ENCODE assay signal across 1 fruit fly cellular context in genomic region chr2L:223351-223750, dm6.
TF ChIP-seq lines count a peak whose summit lies in the region.

No protein-coding gene starts in this region.

TF ChIP-seq in whole organism, embryonic, 481 proteins besides CTCF, POLR2A, EP300 and RAD21 (continued from another document and continues in another):
- TF ChIP-seq Ravus (GFP tag; IDR thresholded peaks at IDR 0.05; lab: Robert Waterston, UW): peak; percentile 67
- peak; percentile 89 for TF ChIP-seq wor (GFP tag; IDR thresholded peaks at IDR 0.05; lab: Robert Waterston, UW)
- TF ChIP-seq jigr1 (GFP tag; IDR thresholded peaks at IDR 0.05; lab: Robert Waterston, UW): 0 out of 3 replicates have a peak, but pooled peaks have one; percentile 20
- peak; percentile 67 for TF ChIP-seq pnt (GFP tag; optimal IDR thresholded peaks at IDR 0.05; lab: Kevin White, UChicago)
- TF ChIP-seq tll (GFP tag; optimal IDR thresholded peaks at IDR 0.05; lab: Kevin White, UChicago): peak in 1 of 2 experiments; percentile 42
- TF ChIP-seq hb (GFP tag; IDR thresholded peaks at IDR 0.05; lab: Robert Waterston, UW; ENCODE audit: partially characterized antibody): no peak
- TF ChIP-seq CG2116 (GFP tag; optimal IDR thresholded peaks at IDR 0.05; lab: Kevin White, UChicago): peak; percentile 53
- peak; percentile 80 for TF ChIP-seq eyg (GFP tag; optimal IDR thresholded peaks at IDR 0.05; lab: Kevin White, UChicago)
- TF ChIP-seq CG17568 (GFP tag; optimal IDR thresholded peaks at IDR 0.05; lab: Kevin White, UChicago): peak; percentile 76
- TF ChIP-seq CG17186 (GFP tag; optimal IDR thresholded peaks at IDR 0.05; lab: Kevin White, UChicago): no peak
- peak in 1 of 2 experiments; percentile 87 for TF ChIP-seq eve (GFP tag; optimal IDR thresholded peaks at IDR 0.05; lab: Kevin White, UChicago)
- TF ChIP-seq Gsc (GFP tag; IDR thresholded peaks at IDR 0.05; lab: Robert Waterston, UW): peak; percentile 76
- peak; percentile 66 for TF ChIP-seq CG1792 (GFP tag; optimal IDR thresholded peaks at IDR 0.05; lab: Kevin White, UChicago)
- peak; percentile 80 for TF ChIP-seq E2f1 (GFP tag; IDR thresholded peaks at IDR 0.05; lab: Robert Waterston, UW)
- TF ChIP-seq cas (GFP tag; IDR thresholded peaks at IDR 0.05; lab: Robert Waterston, UW): 0 out of 2 replicates have a peak, but pooled peaks have one; percentile 18
- peak; percentile 83 for TF ChIP-seq Abd-B (GFP tag; optimal IDR thresholded peaks at IDR 0.05; lab: Kevin White, UChicago)
- peak; percentile 83 for TF ChIP-seq CG11696 (GFP tag; IDR thresholded peaks at IDR 0.05; lab: Robert Waterston, UW)
- no peak for TF ChIP-seq HLH4C (GFP tag; IDR thresholded peaks at IDR 0.05; lab: Robert Waterston, UW; ENCODE audit: partially characterized antibody)
- peak; percentile 83 for TF ChIP-seq sob (GFP tag; IDR thresholded peaks at IDR 0.05; lab: Robert Waterston, UW)
- peak; percentile 84 for TF ChIP-seq CG9609 (GFP tag; optimal IDR thresholded peaks at IDR 0.05; lab: Kevin White, UChicago)
- no peak for TF ChIP-seq CG14860 (GFP tag; IDR thresholded peaks at IDR 0.05; lab: Robert Waterston, UW; ENCODE audit: partially characterized antibody)
- peak; percentile 2 for TF ChIP-seq wek (GFP tag; optimal IDR thresholded peaks at IDR 0.05; lab: Kevin White, UChicago)
- peak; percentile 93 for TF ChIP-seq sim (GFP tag; IDR thresholded peaks at IDR 0.05; lab: Robert Waterston, UW)
- peak; percentile 83 for TF ChIP-seq Vsx1 (GFP tag; optimal IDR thresholded peaks at IDR 0.05; lab: Kevin White, UChicago)
- TF ChIP-seq ac (GFP tag; optimal IDR thresholded peaks at IDR 0.05; lab: Kevin White, UChicago): peak; percentile 72
- no peak for TF ChIP-seq CG13287 (GFP tag; IDR thresholded peaks at IDR 0.05; lab: Robert Waterston, UW; ENCODE audit: partially characterized antibody)
- TF ChIP-seq Taf1 (GFP tag; IDR thresholded peaks at IDR 0.05; lab: Robert Waterston, UW): 0 out of 2 replicates have a peak, but pooled peaks have one; percentile 16
- TF ChIP-seq shn (GFP tag; optimal IDR thresholded peaks at IDR 0.05; lab: Kevin White, UChicago): peak; percentile 74
- TF ChIP-seq CG11504 (tag; optimal IDR thresholded peaks at IDR 0.05; lab: Kevin White, UChicago): peak; percentile 87
- TF ChIP-seq CG4424 (GFP tag; optimal IDR thresholded peaks at IDR 0.05; lab: Kevin White, UChicago): peak; percentile 93
- peak; percentile 71 for TF ChIP-seq CG15696 (tag; optimal IDR thresholded peaks at IDR 0.05; lab: Kevin White, UChicago)
- peak in 1 of 2 experiments; percentile 70 for TF ChIP-seq insv (GFP tag; optimal IDR thresholded peaks at IDR 0.05; lab: Kevin White, UChicago)
- TF ChIP-seq CG15011 (GFP tag; optimal IDR thresholded peaks at IDR 0.05; lab: Kevin White, UChicago): peak; percentile 37
- peak; percentile 81 for TF ChIP-seq CG10267 (tag; optimal IDR thresholded peaks at IDR 0.05; lab: Kevin White, UChicago)
- TF ChIP-seq TFAM (GFP tag; optimal IDR thresholded peaks at IDR 0.05; lab: Kevin White, UChicago): peak; percentile 36
- TF ChIP-seq Scr (GFP tag; IDR thresholded peaks at IDR 0.05; lab: Robert Waterston, UW; ENCODE audit: partially characterized antibody): no peak
- peak; percentile 67 for TF ChIP-seq vfl (GFP tag; optimal IDR thresholded peaks at IDR 0.05; lab: Kevin White, UChicago)
- peak; percentile 67 for TF ChIP-seq CG10565 (GFP tag; optimal IDR thresholded peaks at IDR 0.05; lab: Kevin White, UChicago)
- peak; percentile 49 for TF ChIP-seq CG8290 (GFP tag; optimal IDR thresholded peaks at IDR 0.05; lab: Kevin White, UChicago)
- peak in 1 of 2 experiments; percentile 24 for TF ChIP-seq CG8290 (tag; optimal IDR thresholded peaks at IDR 0.05; lab: Kevin White, UChicago)
- peak; percentile 87 for TF ChIP-seq Ssrp (tag; optimal IDR thresholded peaks at IDR 0.05; lab: Kevin White, UChicago)
- no peak for TF ChIP-seq CG6854 (GFP tag; optimal IDR thresholded peaks at IDR 0.05; lab: Kevin White, UChicago)
- TF ChIP-seq CG12104 (GFP tag; optimal IDR thresholded peaks at IDR 0.05; lab: Kevin White, UChicago): peak; percentile 52
- peak; percentile 78 for TF ChIP-seq CoRest (tag; optimal IDR thresholded peaks at IDR 0.05; lab: Kevin White, UChicago)
- peak; percentile 21 for TF ChIP-seq stwl (tag; optimal IDR thresholded peaks at IDR 0.05; lab: Kevin White, UChicago)
- no peak for TF ChIP-seq emc (GFP tag; optimal IDR thresholded peaks at IDR 0.05; lab: Kevin White, UChicago)
- TF ChIP-seq CG4404 (GFP tag; IDR thresholded peaks at IDR 0.05; lab: Robert Waterston, UW): peak; percentile 83
- no peak for TF ChIP-seq CG16813 (GFP tag; IDR thresholded peaks at IDR 0.05; lab: Robert Waterston, UW; ENCODE audit: partially characterized antibody)
- peak; percentile 79; the same call in 1 of the 3 replicates for TF ChIP-seq sr (GFP tag; IDR thresholded peaks at IDR 0.05; lab: Robert Waterston, UW)
- TF ChIP-seq bowl (GFP tag; IDR thresholded peaks at IDR 0.05; lab: Robert Waterston, UW): peak; percentile 78
- TF ChIP-seq ab (GFP tag; optimal IDR thresholded peaks at IDR 0.05; lab: Kevin White, UChicago): peak; percentile 63
- TF ChIP-seq CG42726 (GFP tag; IDR thresholded peaks at IDR 0.05; lab: Robert Waterston, UW; ENCODE audit: partially characterized antibody): no peak
- peak; percentile 75 for TF ChIP-seq D19A (tag; optimal IDR thresholded peaks at IDR 0.05; lab: Kevin White, UChicago)
- TF ChIP-seq az2 (GFP tag; optimal IDR thresholded peaks at IDR 0.05; lab: Kevin White, UChicago): peak; percentile 87
- no peak for TF ChIP-seq Dref (GFP tag; IDR thresholded peaks at IDR 0.05; lab: Robert Waterston, UW)
- TF ChIP-seq Awh (GFP tag; IDR thresholded peaks at IDR 0.05; lab: Robert Waterston, UW): peak; percentile 94
- TF ChIP-seq CG3281 (GFP tag; optimal IDR thresholded peaks at IDR 0.05; lab: Kevin White, UChicago): peak; percentile 54
- peak; percentile 76 for TF ChIP-seq caup (GFP tag; optimal IDR thresholded peaks at IDR 0.05; lab: Kevin White, UChicago; ENCODE audit: severe bottlenecking)
- TF ChIP-seq pfk (GFP tag; optimal IDR thresholded peaks at IDR 0.05; lab: Kevin White, UChicago): no peak
- TF ChIP-seq CG9797 (GFP tag; optimal IDR thresholded peaks at IDR 0.05; lab: Kevin White, UChicago): peak; percentile 27
- TF ChIP-seq CG6254 (GFP tag; optimal IDR thresholded peaks at IDR 0.05; lab: Kevin White, UChicago): peak; percentile 91
- peak; percentile 88 for TF ChIP-seq CG1647 (GFP tag; optimal IDR thresholded peaks at IDR 0.05; lab: Kevin White, UChicago)
- TF ChIP-seq zen (tag; optimal IDR thresholded peaks at IDR 0.05; lab: Kevin White, UChicago): peak; percentile 75
- peak; percentile 8; the same call in 1 of the 2 replicates for TF ChIP-seq Doc2 (GFP tag; IDR thresholded peaks at IDR 0.05; lab: Robert Waterston, UW)
- no peak for TF ChIP-seq tna (GFP tag; IDR thresholded peaks at IDR 0.05; lab: Robert Waterston, UW; ENCODE audit: partially characterized antibody)
- TF ChIP-seq dm (GFP tag; optimal IDR thresholded peaks at IDR 0.05; lab: Kevin White, UChicago): peak; percentile 69
- no peak for TF ChIP-seq HLHmδ (GFP tag; optimal IDR thresholded peaks at IDR 0.05; lab: Kevin White, UChicago)
- peak; percentile 75 for TF ChIP-seq CG32532 (GFP tag; IDR thresholded peaks at IDR 0.05; lab: Robert Waterston, UW)
- TF ChIP-seq croc (GFP tag; conservative IDR thresholded peaks at IDR 0.05; lab: Robert Waterston, UW): peak; percentile 66
- TF ChIP-seq CG12769 (tag; optimal IDR thresholded peaks at IDR 0.05; lab: Kevin White, UChicago): peak; percentile 58
- TF ChIP-seq NfI (GFP tag; optimal IDR thresholded peaks at IDR 0.05; lab: Kevin White, UChicago): peak; percentile 76
- TF ChIP-seq NFAT (GFP tag; IDR thresholded peaks at IDR 0.05; lab: Robert Waterston, UW): peak; percentile 51; the same call in 1 of the 2 replicates
- peak; percentile 82 for TF ChIP-seq CG8089 (GFP tag; optimal IDR thresholded peaks at IDR 0.05; lab: Kevin White, UChicago)
- no peak for TF ChIP-seq pzg (GFP tag; optimal IDR thresholded peaks at IDR 0.05; lab: Kevin White, UChicago)
- peak; percentile 79 for TF ChIP-seq CG43689 (GFP tag; IDR thresholded peaks at IDR 0.05; lab: Robert Waterston, UW)
- peak; percentile 63 for TF ChIP-seq CG11398 (GFP tag; optimal IDR thresholded peaks at IDR 0.05; lab: Kevin White, UChicago)
- no peak for TF ChIP-seq z (GFP tag; IDR thresholded peaks at IDR 0.05; lab: Robert Waterston, UW)
- peak; percentile 62 for TF ChIP-seq CG9876 (GFP tag; optimal IDR thresholded peaks at IDR 0.05; lab: Kevin White, UChicago)
- TF ChIP-seq CG9437 (GFP tag; optimal IDR thresholded peaks at IDR 0.05; lab: Kevin White, UChicago): peak; percentile 74
- peak; percentile 85 for TF ChIP-seq tgo (GFP tag; IDR thresholded peaks at IDR 0.05; lab: Robert Waterston, UW)
- TF ChIP-seq chm (GFP tag; IDR thresholded peaks at IDR 0.05; lab: Robert Waterston, UW): peak; percentile 96
- TF ChIP-seq tx (GFP tag; optimal IDR thresholded peaks at IDR 0.05; lab: Kevin White, UChicago): peak; percentile 65
- TF ChIP-seq CG17802 (tag; optimal IDR thresholded peaks at IDR 0.05; lab: Kevin White, UChicago): peak; percentile 70
- TF ChIP-seq CG7987 (GFP tag; optimal IDR thresholded peaks at IDR 0.05; lab: Kevin White, UChicago): peak; percentile 24
- TF ChIP-seq onecut (GFP tag; IDR thresholded peaks at IDR 0.05; lab: Robert Waterston, UW): peak; percentile 52
- peak; percentile 23 for TF ChIP-seq CG12299 (tag; optimal IDR thresholded peaks at IDR 0.05; lab: Kevin White, UChicago)
- TF ChIP-seq zf30C (GFP tag; optimal IDR thresholded peaks at IDR 0.05; lab: Kevin White, UChicago): no peak
- no peak for TF ChIP-seq CG34224 (GFP tag; IDR thresholded peaks at IDR 0.05; lab: Robert Waterston, UW; ENCODE audit: partially characterized antibody)
- peak; percentile 79 for TF ChIP-seq oc (tag; optimal IDR thresholded peaks at IDR 0.05; lab: Kevin White, UChicago)
- TF ChIP-seq btn (GFP tag; optimal IDR thresholded peaks at IDR 0.05; lab: Kevin White, UChicago): peak; percentile 90
- peak; percentile 79 for TF ChIP-seq CG18599 (GFP tag; optimal IDR thresholded peaks at IDR 0.05; lab: Kevin White, UChicago)
- TF ChIP-seq Hr3 (GFP tag; optimal IDR thresholded peaks at IDR 0.05; lab: Kevin White, UChicago): peak; percentile 74
- peak; percentile 43 for TF ChIP-seq CG6683 (GFP tag; optimal IDR thresholded peaks at IDR 0.05; lab: Kevin White, UChicago)
- peak; percentile 85 for TF ChIP-seq Camta (GFP tag; optimal IDR thresholded peaks at IDR 0.05; lab: Kevin White, UChicago)
- peak; percentile 80 for TF ChIP-seq CG8944 (GFP tag; optimal IDR thresholded peaks at IDR 0.05; lab: Kevin White, UChicago)
- peak; percentile 80 for TF ChIP-seq Atf3 (GFP tag; optimal IDR thresholded peaks at IDR 0.05; lab: Kevin White, UChicago)
- TF ChIP-seq BtbVII (GFP tag; optimal IDR thresholded peaks at IDR 0.05; lab: Kevin White, UChicago): no peak
- peak; percentile 69 for TF ChIP-seq pb (GFP tag; optimal IDR thresholded peaks at IDR 0.05; lab: Kevin White, UChicago)
- peak; percentile 68 for TF ChIP-seq fd64A (GFP tag; optimal IDR thresholded peaks at IDR 0.05; lab: Kevin White, UChicago)
- peak; percentile 70 for TF ChIP-seq CG13123 (GFP tag; optimal IDR thresholded peaks at IDR 0.05; lab: Kevin White, UChicago)
- no peak for TF ChIP-seq nerfin-1 (tag; optimal IDR thresholded peaks at IDR 0.05; lab: Kevin White, UChicago)
- no peak for TF ChIP-seq gsb (GFP tag; IDR thresholded peaks at IDR 0.05; lab: Robert Waterston, UW)
- peak; percentile 82 for TF ChIP-seq mam (GFP tag; optimal IDR thresholded peaks at IDR 0.05; lab: Kevin White, UChicago)
- peak; percentile 72 for TF ChIP-seq CHES-1-like (GFP tag; optimal IDR thresholded peaks at IDR 0.05; lab: Kevin White, UChicago)
- peak; percentile 89 for TF ChIP-seq CG16863 (GFP tag; optimal IDR thresholded peaks at IDR 0.05; lab: Kevin White, UChicago)
- peak; percentile 77 for TF ChIP-seq CG15269 (tag; optimal IDR thresholded peaks at IDR 0.05; lab: Kevin White, UChicago)
- peak; percentile 90 for TF ChIP-seq tin (GFP tag; optimal IDR thresholded peaks at IDR 0.05; lab: Kevin White, UChicago)
- TF ChIP-seq psq (GFP tag; optimal IDR thresholded peaks at IDR 0.05; lab: Kevin White, UChicago): peak; percentile 40
- peak; percentile 74 for TF ChIP-seq HHEX (GFP tag; optimal IDR thresholded peaks at IDR 0.05; lab: Kevin White, UChicago)
- peak; percentile 94 for TF ChIP-seq chn (GFP tag; optimal IDR thresholded peaks at IDR 0.05; lab: Kevin White, UChicago)
- TF ChIP-seq Dll (GFP tag; IDR thresholded peaks at IDR 0.05; lab: Robert Waterston, UW; ENCODE audit: partially characterized antibody): no peak
- TF ChIP-seq CG10462 (GFP tag; optimal IDR thresholded peaks at IDR 0.05; lab: Kevin White, UChicago): peak; percentile 85
- peak; percentile 98 for TF ChIP-seq CG4707 (GFP tag; optimal IDR thresholded peaks at IDR 0.05; lab: Kevin White, UChicago)
- peak; percentile 81 for TF ChIP-seq tup (GFP tag; optimal IDR thresholded peaks at IDR 0.05; lab: Kevin White, UChicago)
- TF ChIP-seq CG9727 (GFP tag; optimal IDR thresholded peaks at IDR 0.05; lab: Kevin White, UChicago): peak; percentile 93
- TF ChIP-seq Hmx (GFP tag; optimal IDR thresholded peaks at IDR 0.05; lab: Kevin White, UChicago): no peak
- TF ChIP-seq Med (GFP tag; lab: Kevin White, UChicago): peak; percentile 97
- peak; percentile 79 for TF ChIP-seq jumu (GFP tag; optimal IDR thresholded peaks at IDR 0.05; lab: Kevin White, UChicago)
- peak; percentile 87 for TF ChIP-seq CG10366 (GFP tag; IDR thresholded peaks at IDR 0.05; lab: Robert Waterston, UW)
- peak; percentile 83 for TF ChIP-seq trem (tag; optimal IDR thresholded peaks at IDR 0.05; lab: Kevin White, UChicago)
- peak in 1 of 2 experiments; percentile 81 for TF ChIP-seq Eip74EF (GFP tag; optimal IDR thresholded peaks at IDR 0.05; lab: Kevin White, UChicago)
- peak; percentile 90 for TF ChIP-seq dmrt99B (tag; optimal IDR thresholded peaks at IDR 0.05; lab: Kevin White, UChicago)
- peak; percentile 70 for TF ChIP-seq repo (GFP tag; optimal IDR thresholded peaks at IDR 0.05; lab: Kevin White, UChicago)
- no peak for TF ChIP-seq Nf-YC (tag; optimal IDR thresholded peaks at IDR 0.05; lab: Kevin White, UChicago)
- peak; percentile 45 for TF ChIP-seq CG10274 (GFP tag; optimal IDR thresholded peaks at IDR 0.05; lab: Kevin White, UChicago)
- TF ChIP-seq Tbp (GFP tag; optimal IDR thresholded peaks at IDR 0.05; lab: Kevin White, UChicago): no peak
- TF ChIP-seq hbn (GFP tag; IDR thresholded peaks at IDR 0.05; lab: Robert Waterston, UW; ENCODE audit: partially characterized antibody): no peak
- peak; percentile 54 for TF ChIP-seq CG3847 (GFP tag; IDR thresholded peaks at IDR 0.05; lab: Robert Waterston, UW)
- peak; percentile 76; the same call in 2 of the 3 replicates for TF ChIP-seq CG11456 (GFP tag; IDR thresholded peaks at IDR 0.05; lab: Robert Waterston, UW)
